Fruit fly (Drosophila melanogaster) whole organism, embryonic: ENCODE data around the gene CG5886.

Source experiments
- Abd-B ChIP-seq: fragments of 200-800 bp; sonication (Bioruptor generic); optimal IDR thresholded peaks from 2 replicates; lab custom pipeline; 2018; ENCODE audit warnings: missing biosample characterization, mild to moderate bottlenecking, missing genetic modification characterization, moderate library complexity
- B-H2 ChIP-seq: fragments of 200-800 bp; sonication (Bioruptor generic); optimal IDR thresholded peaks from 2 replicates; lab custom pipeline; 2018; ENCODE audit warnings: missing biosample characterization, mild to moderate bottlenecking, missing genetic modification characterization
- CG11093 ChIP-seq: fragments of 200-800 bp; sonication (Bioruptor generic); IDR thresholded peaks from 3 replicates; pipeline ENCODE4 v1.3.6; 2022; ENCODE audit warnings: missing biosample characterization, missing genetic modification characterization
- CG12104 ChIP-seq: fragments of 200-800 bp; sonication (Bioruptor generic); optimal IDR thresholded peaks from 3 replicates; lab custom pipeline; 2016; ENCODE audit warnings: missing biosample characterization, missing genetic modification characterization
- CG12155 ChIP-seq: fragments of 200-800 bp; sonication (Bioruptor generic); optimal IDR thresholded peaks from 3 replicates; lab custom pipeline; 2016; ENCODE audit warnings: missing biosample characterization, missing genetic modification characterization
- CG12299 ChIP-seq: fragments of 200-800 bp; sonication (Bioruptor generic); optimal IDR thresholded peaks from 2 replicates; lab custom pipeline; 2018; ENCODE audit warnings: missing biosample characterization, mild to moderate bottlenecking, missing genetic modification characterization
- CG13775 ChIP-seq: fragments of 200-800 bp; sonication (Bioruptor generic); optimal IDR thresholded peaks from 3 replicates; lab custom pipeline; 2017; ENCODE audit warnings: missing biosample characterization, mild to moderate bottlenecking, missing genetic modification characterization
- CG15514 ChIP-seq: fragments of 200-800 bp; sonication (Bioruptor generic); optimal IDR thresholded peaks from 3 replicates; lab custom pipeline; 2017; ENCODE audit warnings: missing biosample characterization, missing genetic modification characterization, mild to moderate bottlenecking, moderate library complexity, missing genetic modification reagents
- CG17802 ChIP-seq: fragments of 200-800 bp; sonication (Bioruptor generic); optimal IDR thresholded peaks from 2 replicates; lab custom pipeline; 2018; ENCODE audit warnings: missing biosample characterization, mild to moderate bottlenecking, missing genetic modification characterization, moderate library complexity
- CG17829 ChIP-seq: fragments of 200-800 bp; optimal IDR thresholded peaks from 2 replicates; lab custom pipeline; 2019; ENCODE audit warnings: missing biosample characterization, mild to moderate bottlenecking, missing genetic modification characterization, moderate library complexity
- CG4282 ChIP-seq: fragments of 200-800 bp; sonication (Bioruptor generic); optimal IDR thresholded peaks from 2 replicates; lab custom pipeline; 2016; ENCODE audit warnings: missing biosample characterization, missing genetic modification characterization
- CG4328 ChIP-seq: fragments of 200-800 bp; sonication (Bioruptor generic); optimal IDR thresholded peaks from 3 replicates; lab custom pipeline; 2017; ENCODE audit warnings: missing biosample characterization, missing genetic modification reagents, missing genetic modification characterization
- CG6791 ChIP-seq: fragments of 200-800 bp; sonication (Bioruptor generic); IDR thresholded peaks from 3 replicates; pipeline ENCODE4 v1.3.6; 2022; ENCODE audit warnings: missing biosample characterization, missing genetic modification characterization; ENCODE audit not compliant: partially characterized antibody
- CG7357 ChIP-seq: fragments of 200-800 bp; sonication (Bioruptor generic); IDR thresholded peaks from 3 replicates; pipeline ENCODE4 v1.3.6; 2022; ENCODE audit warnings: missing biosample characterization, missing genetic modification characterization
- CG8290 ChIP-seq, 3 experiments: fragments of 200-800 bp; sonication (Bioruptor generic); optimal IDR thresholded peaks; 2 replicates each; lab custom pipeline; 2016 to 2019; ENCODE audit warnings: missing biosample characterization in 3 of 3, missing genetic modification characterization in 3 of 3, mild to moderate bottlenecking in 2 of 3, moderate library complexity in 1 of 3
- CG9609 ChIP-seq: fragments of 200-800 bp; sonication (Bioruptor generic); optimal IDR thresholded peaks from 3 replicates; lab custom pipeline; 2016; ENCODE audit warnings: missing biosample characterization, missing genetic modification characterization
- CG9932 ChIP-seq: fragments of 200-800 bp; sonication (Bioruptor generic); IDR thresholded peaks from 2 replicates; pipeline ENCODE4 v1.3.6; 2022; ENCODE audit warnings: missing biosample characterization, missing genetic modification characterization
- Chrac-16 ChIP-seq: fragments of 200-800 bp; sonication (Bioruptor generic); optimal IDR thresholded peaks from 3 replicates; lab custom pipeline; 2016; ENCODE audit warnings: missing biosample characterization, missing genetic modification characterization
- D ChIP-seq, 2 experiments: fragments of 200-800 bp in 1 of 2; fragments of >200 bp in 1 of 2; sonication (Bioruptor generic) in 1 of 2; optimal IDR thresholded peaks; 2 replicates in 1 of 2; 3 replicates in 1 of 2; lab custom pipeline; 2017; ENCODE audit warnings: mild to moderate bottlenecking in 1 of 2, missing biosample characterization in 1 of 2, missing genetic modification characterization in 1 of 2, missing genetic modification reagents in 1 of 2
- Dbx ChIP-seq: fragments of 200-800 bp; sonication (Bioruptor generic); IDR thresholded peaks from 3 replicates; pipeline ENCODE4 v1.3.6; 2022; ENCODE audit warnings: missing biosample characterization, missing genetic modification characterization
- Deaf1 ChIP-seq: fragments of 200-800 bp; optimal IDR thresholded peaks from 3 replicates; lab custom pipeline; 2019; ENCODE audit warnings: missing biosample characterization, mild to moderate bottlenecking, missing genetic modification characterization, moderate library complexity
- Dll ChIP-seq: fragments of 200-800 bp; sonication (Bioruptor generic); IDR thresholded peaks from 4 replicates; pipeline ENCODE4 v1.3.6; 2022; ENCODE audit warnings: missing biosample characterization, missing genetic modification characterization; ENCODE audit not compliant: partially characterized antibody
- Doc2 ChIP-seq: fragments of 200-800 bp; sonication (Bioruptor generic); IDR thresholded peaks from 2 replicates; pipeline ENCODE4 v1.3.6; 2022; ENCODE audit warnings: missing biosample characterization, missing genetic modification characterization
- E2f1 ChIP-seq: fragments of 200-800 bp; sonication (Bioruptor generic); IDR thresholded peaks from 2 replicates; pipeline ENCODE4 v1.3.6; 2022; ENCODE audit warnings: missing biosample characterization, missing genetic modification characterization
- E2f2 ChIP-seq: fragments of 200-800 bp; sonication (Bioruptor generic); IDR thresholded peaks from 2 replicates; pipeline ENCODE4 v1.3.6; 2022; ENCODE audit warnings: missing biosample characterization, missing genetic modification characterization
- Fer3 ChIP-seq: fragments of 200-800 bp; sonication (Bioruptor generic); optimal IDR thresholded peaks from 2 replicates; lab custom pipeline; 2018; ENCODE audit warnings: missing biosample characterization, mild to moderate bottlenecking, missing genetic modification characterization, moderate library complexity
- Hey ChIP-seq: fragments of 200-800 bp; sonication (Bioruptor generic); optimal IDR thresholded peaks from 3 replicates; lab custom pipeline; 2018; ENCODE audit warnings: missing biosample characterization, mild to moderate bottlenecking, missing genetic modification characterization
- Mes4 ChIP-seq: fragments of 200-800 bp; sonication (Bioruptor generic); optimal IDR thresholded peaks from 2 replicates; lab custom pipeline; 2016; ENCODE audit warnings: missing biosample characterization, missing genetic modification characterization
- Mrtf ChIP-seq: fragments of 200-800 bp; sonication (Bioruptor generic); IDR thresholded peaks from 3 replicates; pipeline ENCODE4 v1.3.6; 2022; ENCODE audit warnings: missing biosample characterization, missing genetic modification characterization
- Nf-YC ChIP-seq: fragments of 200-800 bp; optimal IDR thresholded peaks from 3 replicates; lab custom pipeline; 2019; ENCODE audit warnings: missing biosample characterization, mild to moderate bottlenecking, missing genetic modification characterization, moderate library complexity
- Poxn ChIP-seq: fragments of 200-800 bp; sonication (Bioruptor generic); IDR thresholded peaks from 2 replicates; pipeline ENCODE4 v1.3.6; 2022; ENCODE audit warnings: missing biosample characterization, missing genetic modification characterization
- Ravus ChIP-seq: fragments of 200-800 bp; sonication (Bioruptor generic); IDR thresholded peaks from 2 replicates; pipeline ENCODE4 v1.3.6; 2022; ENCODE audit warnings: missing biosample characterization, missing genetic modification characterization
- Sin3A ChIP-seq: fragments of >200 bp; optimal IDR thresholded peaks from 2 replicates; lab custom pipeline; 2018
- YL-1 ChIP-seq: fragments of 200-800 bp; sonication (Bioruptor generic); optimal IDR thresholded peaks from 3 replicates; lab custom pipeline; 2017; ENCODE audit warnings: missing biosample characterization, mild to moderate bottlenecking, missing genetic modification characterization
- br ChIP-seq: fragments of >200 bp; optimal IDR thresholded peaks from 2 replicates; lab custom pipeline; 2017
- cas ChIP-seq: fragments of 200-800 bp; sonication (Bioruptor generic); IDR thresholded peaks from 2 replicates; pipeline ENCODE4 v1.3.6; 2022; ENCODE audit warnings: missing biosample characterization, missing genetic modification characterization
- fd102C ChIP-seq: fragments of 200-800 bp; sonication (Bioruptor generic); optimal IDR thresholded peaks from 2 replicates; lab custom pipeline; 2018; ENCODE audit warnings: missing biosample characterization, mild to moderate bottlenecking, missing genetic modification characterization, moderate library complexity
- gce ChIP-seq: fragments of 200-800 bp; sonication (Bioruptor generic); IDR thresholded peaks from 3 replicates; pipeline ENCODE4 v1.3.6; 2022; ENCODE audit warnings: missing biosample characterization, missing genetic modification characterization
- ken ChIP-seq: fragments of 200-800 bp; sonication (Bioruptor generic); IDR thresholded peaks from 3 replicates; pipeline ENCODE4 v1.3.6; 2022; ENCODE audit warnings: missing biosample characterization, missing genetic modification characterization
- mam ChIP-seq: fragments of 200-800 bp; sonication (Bioruptor generic); optimal IDR thresholded peaks from 3 replicates; lab custom pipeline; 2016; ENCODE audit warnings: missing biosample characterization, missing genetic modification characterization
- nau ChIP-seq: fragments of 200-800 bp; sonication (Bioruptor generic); optimal IDR thresholded peaks from 3 replicates; lab custom pipeline; 2017; ENCODE audit warnings: missing biosample characterization, mild to moderate bottlenecking, missing genetic modification characterization, missing genetic modification reagents
- otp ChIP-seq: fragments of 200-800 bp; sonication (Bioruptor generic); IDR thresholded peaks from 3 replicates; pipeline ENCODE4, ENCODE4 v1.3.6; 2022; ENCODE audit warnings: missing biosample characterization, missing genetic modification characterization
- psq ChIP-seq: fragments of 200-800 bp; sonication (Bioruptor generic); optimal IDR thresholded peaks from 2 replicates; lab custom pipeline; 2017; ENCODE audit warnings: missing biosample characterization, missing genetic modification characterization
- pum ChIP-seq: fragments of 200-800 bp; sonication (Bioruptor generic); optimal IDR thresholded peaks from 2 replicates; lab custom pipeline; 2016; ENCODE audit warnings: missing biosample characterization, missing genetic modification characterization
- sc ChIP-seq, 3 experiments: fragments of >200 bp in 2 of 3; fragments of 200-800 bp in 1 of 3; sonication (Bioruptor generic) in 1 of 3; optimal IDR thresholded peaks; 2 replicates in 2 of 3; 3 replicates in 1 of 3; lab custom pipeline; 2017; ENCODE audit warnings: mild to moderate bottlenecking in 1 of 3, missing biosample characterization in 1 of 3, missing genetic modification characterization in 1 of 3, missing genetic modification reagents in 1 of 3
- slbo ChIP-seq: fragments of 200-800 bp; sonication (Bioruptor generic); IDR thresholded peaks from 2 replicates; pipeline ENCODE4 v1.3.6; 2022; ENCODE audit warnings: missing biosample characterization, missing genetic modification characterization
- slou ChIP-seq: fragments of 200-800 bp; sonication (Bioruptor generic); optimal IDR thresholded peaks from 3 replicates; lab custom pipeline; 2016; ENCODE audit warnings: missing biosample characterization, missing genetic modification characterization
- trem ChIP-seq: fragments of 200-800 bp; optimal IDR thresholded peaks from 3 replicates; lab custom pipeline; 2019; ENCODE audit warnings: missing biosample characterization, mild to moderate bottlenecking, missing genetic modification characterization, moderate library complexity
- tup ChIP-seq: fragments of 200-800 bp; sonication (Bioruptor generic); optimal IDR thresholded peaks from 2 replicates; lab custom pipeline; 2016; ENCODE audit warnings: missing biosample characterization, mild to moderate bottlenecking, missing genetic modification characterization, moderate library complexity
- usp ChIP-seq: fragments of >200 bp; optimal IDR thresholded peaks from 2 replicates; lab custom pipeline; 2017; ENCODE audit warnings: missing biosample characterization, missing genetic modification characterization

Gene CG5886

dm6 chr3R:25879324-25879766 is 27.9 kb downstream of the CG5886 start (continued):
- TF ChIP-seq CG4328 (GFP tag; lab: Kevin White, UChicago), result peak; percentile 65
- peak; percentile 58; the same call in 1 of the 2 replicates for TF ChIP-seq E2f2
- TF ChIP-seq CG12104, result peak; percentile 65
- no peak for TF ChIP-seq sc (optimal IDR thresholded peaks at IDR 0.05; lab: Kevin White, UChicago)
- TF ChIP-seq sc (GFP tag; optimal IDR thresholded peaks at IDR 0.05; lab: Kevin White, UChicago), result peak; percentile 69
- TF ChIP-seq CG7357, result no peak
- TF ChIP-seq Ravus (GFP tag; lab: Robert Waterston, UW), result peak; percentile 16; the same call in 1 of the 2 replicates
- TF ChIP-seq otp (GFP tag; lab: Robert Waterston, UW), result no peak
- peak; percentile 1 for TF ChIP-seq YL-1 (GFP tag; lab: Kevin White, UChicago)
- TF ChIP-seq pum (GFP tag; lab: Kevin White, UChicago), result peak; percentile 53
- TF ChIP-seq B-H2 (GFP tag; lab: Kevin White, UChicago), result no peak
- TF ChIP-seq CG9932 (GFP tag; lab: Robert Waterston, UW), result no peak; the same call in none of the 2 replicates
- TF ChIP-seq Dll (GFP tag; lab: Robert Waterston, UW), result no peak
- no peak for TF ChIP-seq br (lab: Kevin White, UChicago)
- TF ChIP-seq tup (GFP tag; lab: Kevin White, UChicago), result peak; percentile 39
- TF ChIP-seq E2f1 (GFP tag; lab: Robert Waterston, UW), result peak; percentile 80
- TF ChIP-seq Fer3 (tag; lab: Kevin White, UChicago), result peak; percentile 74
- no peak for TF ChIP-seq CG6791 (GFP tag; lab: Robert Waterston, UW)
- TF ChIP-seq slou, result peak; percentile 41
- no peak for TF ChIP-seq CG4282 (GFP tag; lab: Kevin White, UChicago)
- TF ChIP-seq nau, result peak; percentile 13
- no peak for TF ChIP-seq CG17802 (tag; lab: Kevin White, UChicago)
- TF ChIP-seq CG12155, result peak; percentile 50
- TF ChIP-seq Nf-YC (tag; lab: Kevin White, UChicago), result peak; percentile 43
- no peak for TF ChIP-seq psq (GFP tag; lab: Kevin White, UChicago)
- no peak for TF ChIP-seq Dbx (GFP tag; lab: Robert Waterston, UW)
- no peak; the same call in 2 of the 3 replicates for TF ChIP-seq Mrtf (GFP tag; lab: Robert Waterston, UW)
- peak; percentile 82 for TF ChIP-seq Abd-B
- peak; percentile 66 for TF ChIP-seq CG13775 (GFP tag; lab: Kevin White, UChicago)
- TF ChIP-seq CG9609 (GFP tag; lab: Kevin White, UChicago), result peak; percentile 60
- TF ChIP-seq fd102C (GFP tag; lab: Kevin White, UChicago), result no peak
- TF ChIP-seq cas (GFP tag; lab: Robert Waterston, UW), result 0 out of 2 replicates have a peak, but pooled peaks have one; percentile 35
- TF ChIP-seq Mes4, result peak; percentile 38
- peak; percentile 43 for TF ChIP-seq CG15514 (GFP tag; lab: Kevin White, UChicago)
- TF ChIP-seq CG11093 (GFP tag; lab: Robert Waterston, UW), result peak; percentile 60; the same call in 2 of the 3 replicates
- TF ChIP-seq CG17829 (tag; lab: Kevin White, UChicago), result peak; percentile 86
- no peak for TF ChIP-seq ken
- TF ChIP-seq Chrac-16 (GFP tag; lab: Kevin White, UChicago), result peak; percentile 75
- no peak for TF ChIP-seq CG12299 (tag; lab: Kevin White, UChicago)
- TF ChIP-seq Hey, result no peak
- no peak for TF ChIP-seq Doc2 (GFP tag; lab: Robert Waterston, UW)
- no peak for TF ChIP-seq Sin3A (lab: Kevin White, UChicago)
- TF ChIP-seq gce (GFP tag; lab: Robert Waterston, UW), result peak; percentile 56; the same call in 1 of the 3 replicates
- peak; percentile 63 for TF ChIP-seq trem (tag; lab: Kevin White, UChicago)
- TF ChIP-seq CG8290 (GFP tag; optimal IDR thresholded peaks at IDR 0.05; lab: Kevin White, UChicago), result peak; percentile 56
- peak in 1 of 2 experiments; percentile 79 for TF ChIP-seq CG8290 (tag; optimal IDR thresholded peaks at IDR 0.05; lab: Kevin White, UChicago)
- TF ChIP-seq slbo (GFP tag; lab: Robert Waterston, UW), result peak; percentile 83
- TF ChIP-seq Poxn (GFP tag; lab: Robert Waterston, UW), result no peak
- TF ChIP-seq usp, result no peak
- no peak for TF ChIP-seq D (optimal IDR thresholded peaks at IDR 0.05; lab: Kevin White, UChicago)
- TF ChIP-seq D (GFP tag; optimal IDR thresholded peaks at IDR 0.05; lab: Kevin White, UChicago), result peak; percentile 80
- peak; percentile 68 for TF ChIP-seq mam (GFP tag; lab: Kevin White, UChicago)
- TF ChIP-seq Deaf1 (tag; lab: Kevin White, UChicago), result peak; percentile 50
